Fruit fly (Drosophila melanogaster) whole organism, embryonic: ENCODE results near the gene CG32413.

Experiments
- Aef1 ChIP-seq: fragments of 200-800 bp; sonication (Bioruptor generic); IDR thresholded peaks from 3 replicates; pipeline ENCODE4 v1.3.6; 2022; ENCODE audit warnings: missing biosample characterization, missing genetic modification characterization
- Asciz ChIP-seq: fragments of 200-800 bp; sonication (Bioruptor generic); optimal IDR thresholded peaks from 2 replicates; lab custom pipeline; 2017; ENCODE audit warnings: missing biosample characterization, mild to moderate bottlenecking, missing genetic modification characterization, missing genetic modification reagents
- BtbVII ChIP-seq: fragments of 200-800 bp; sonication (Bioruptor generic); optimal IDR thresholded peaks from 3 replicates; lab custom pipeline; 2017; ENCODE audit warnings: missing biosample characterization, mild to moderate bottlenecking, missing genetic modification characterization
- CG10267 ChIP-seq: fragments of 200-800 bp; sonication (Bioruptor generic); optimal IDR thresholded peaks from 2 replicates; lab custom pipeline; 2018; ENCODE audit warnings: missing biosample characterization, mild to moderate bottlenecking, missing genetic modification characterization, moderate library complexity
- CG11695 ChIP-seq: fragments of 200-800 bp; sonication (Bioruptor generic); IDR thresholded peaks from 3 replicates; pipeline ENCODE4 v1.3.6; 2022; ENCODE audit warnings: missing biosample characterization, missing genetic modification characterization
- CG12391 ChIP-seq: fragments of 200-800 bp; sonication (Bioruptor generic); optimal IDR thresholded peaks from 3 replicates; lab custom pipeline; 2018; ENCODE audit warnings: missing biosample characterization, mild to moderate bottlenecking, missing genetic modification characterization, moderate library complexity
- CG1603 ChIP-seq: fragments of 200-800 bp; sonication (Bioruptor generic); optimal IDR thresholded peaks from 2 replicates; lab custom pipeline; 2019; ENCODE audit warnings: missing biosample characterization, mild to moderate bottlenecking, missing genetic modification characterization, moderate library complexity
- CG17359 ChIP-seq: fragments of 200-800 bp; sonication (Bioruptor generic); optimal IDR thresholded peaks from 3 replicates; lab custom pipeline; 2018; ENCODE audit warnings: missing biosample characterization, mild to moderate bottlenecking, missing genetic modification characterization, moderate library complexity
- CG17361 ChIP-seq: fragments of 200-800 bp; sonication (Bioruptor generic); IDR thresholded peaks from 3 replicates; pipeline ENCODE4 v1.3.6; 2022; ENCODE audit warnings: missing biosample characterization, missing genetic modification characterization
- CG17385 ChIP-seq: fragments of 200-800 bp; sonication (Bioruptor generic); optimal IDR thresholded peaks from 3 replicates; lab custom pipeline; 2018; ENCODE audit warnings: missing biosample characterization, mild to moderate bottlenecking, missing genetic modification characterization
- CG2199 ChIP-seq: fragments of 200-800 bp; sonication (Bioruptor generic); IDR thresholded peaks from 3 replicates; pipeline ENCODE4 v1.3.6; 2022; ENCODE audit warnings: missing biosample characterization, missing genetic modification characterization
- CG31365 ChIP-seq: fragments of 200-800 bp; sonication (Bioruptor generic); optimal IDR thresholded peaks from 2 replicates; lab custom pipeline; 2018; ENCODE audit warnings: missing biosample characterization, mild to moderate bottlenecking, missing genetic modification characterization
- CG32532 ChIP-seq: fragments of 200-800 bp; sonication (Bioruptor generic); IDR thresholded peaks from 2 replicates; pipeline ENCODE4 v1.3.6; 2022; ENCODE audit warnings: missing biosample characterization, missing genetic modification characterization
- CG32767 ChIP-seq: fragments of 200-800 bp; sonication (Bioruptor generic); IDR thresholded peaks from 2 replicates; pipeline ENCODE4 v1.3.6; 2022; ENCODE audit warnings: missing biosample characterization, missing genetic modification characterization
- CG32772 ChIP-seq: fragments of 200-800 bp; sonication (Bioruptor generic); IDR thresholded peaks from 2 replicates; pipeline ENCODE4 v1.3.6; 2022; ENCODE audit warnings: missing biosample characterization, missing genetic modification characterization
- CG4282 ChIP-seq: fragments of 200-800 bp; sonication (Bioruptor generic); optimal IDR thresholded peaks from 2 replicates; lab custom pipeline; 2016; ENCODE audit warnings: missing biosample characterization, missing genetic modification characterization
- CG43689 ChIP-seq: fragments of 200-800 bp; sonication (Bioruptor generic); IDR thresholded peaks from 2 replicates; pipeline ENCODE4 v1.3.6; 2022; ENCODE audit warnings: missing biosample characterization, missing genetic modification characterization
- CG4404 ChIP-seq: fragments of 200-800 bp; sonication (Bioruptor generic); IDR thresholded peaks from 2 replicates; pipeline ENCODE4 v1.3.6; 2022; ENCODE audit warnings: missing biosample characterization, missing genetic modification characterization
- CG4707 ChIP-seq: fragments of 200-800 bp; sonication (Bioruptor generic); optimal IDR thresholded peaks from 2 replicates; lab custom pipeline; 2018; ENCODE audit warnings: missing biosample characterization, mild to moderate bottlenecking, missing genetic modification characterization, moderate library complexity
- CG4730 ChIP-seq: fragments of 200-800 bp; sonication (Bioruptor generic); IDR thresholded peaks from 2 replicates; pipeline ENCODE4 v1.3.6; 2022; ENCODE audit warnings: missing biosample characterization, missing genetic modification characterization
- CG8089 ChIP-seq: fragments of 200-800 bp; sonication (Bioruptor generic); optimal IDR thresholded peaks from 3 replicates; lab custom pipeline; 2016; ENCODE audit warnings: missing biosample characterization, missing genetic modification characterization
- CG8388 ChIP-seq: fragments of 200-800 bp; sonication (Bioruptor generic); optimal IDR thresholded peaks from 2 replicates; lab custom pipeline; 2019; ENCODE audit warnings: missing biosample characterization, mild to moderate bottlenecking, missing genetic modification characterization, moderate library complexity
- CG9437 ChIP-seq: fragments of 200-800 bp; sonication (Bioruptor generic); optimal IDR thresholded peaks from 2 replicates; lab custom pipeline; 2018; ENCODE audit warnings: missing biosample characterization, mild to moderate bottlenecking, missing genetic modification characterization
- CG9932 ChIP-seq: fragments of 200-800 bp; sonication (Bioruptor generic); IDR thresholded peaks from 2 replicates; pipeline ENCODE4 v1.3.6; 2022; ENCODE audit warnings: missing biosample characterization, missing genetic modification characterization
- CHES-1-like ChIP-seq: fragments of 200-800 bp; sonication (Bioruptor generic); optimal IDR thresholded peaks from 2 replicates; lab custom pipeline; 2016; ENCODE audit warnings: missing biosample characterization, missing genetic modification characterization
- CTCF ChIP-seq: fragments of 200-800 bp; sonication (Bioruptor generic); optimal IDR thresholded peaks from 2 replicates; lab custom pipeline; 2017; ENCODE audit warnings: missing biosample characterization, mild to moderate bottlenecking, missing genetic modification characterization, moderate library complexity
- Dip2 ChIP-seq: fragments of 200-800 bp; sonication (Bioruptor generic); IDR thresholded peaks from 2 replicates; pipeline ENCODE4 v1.3.6; 2022; ENCODE audit warnings: missing biosample characterization, missing genetic modification characterization
- Ets65A ChIP-seq: fragments of 200-800 bp; sonication (Bioruptor generic); peaks from one replicate; lab custom pipeline; 2016; ENCODE audit warnings: missing biosample characterization, missing genetic modification characterization
- HLH54F ChIP-seq: fragments of 200-800 bp; sonication (Bioruptor generic); optimal IDR thresholded peaks from 3 replicates; lab custom pipeline; 2016; ENCODE audit warnings: missing biosample characterization, missing genetic modification characterization
- Lim3 ChIP-seq: fragments of 200-800 bp; sonication (Bioruptor generic); IDR thresholded peaks from 2 replicates; pipeline ENCODE4 v1.3.6; 2022; ENCODE audit warnings: missing biosample characterization, missing genetic modification characterization
- Myb ChIP-seq: fragments of 200-800 bp; sonication (Bioruptor generic); optimal IDR thresholded peaks from 2 replicates; lab custom pipeline; 2016; ENCODE audit warnings: missing biosample characterization, missing genetic modification characterization
- NK7.1 ChIP-seq: fragments of 200-800 bp; sonication (Bioruptor generic); optimal IDR thresholded peaks from 3 replicates; lab custom pipeline; 2016; ENCODE audit warnings: missing biosample characterization, missing genetic modification characterization
- Oaz ChIP-seq: fragments of 200-800 bp; sonication (Bioruptor generic); IDR thresholded peaks from 2 replicates; pipeline ENCODE4 v1.3.6; 2022; ENCODE audit warnings: missing biosample characterization, missing genetic modification characterization
- Pdp1 ChIP-seq, 2 experiments: fragments of 200-800 bp; sonication (Bioruptor generic); optimal IDR thresholded peaks; 3 replicates each; lab custom pipeline; 2016; ENCODE audit warnings: missing biosample characterization in 2 of 2, missing genetic modification characterization in 2 of 2, mild to moderate bottlenecking in 1 of 2, moderate library complexity in 1 of 2
- Sry-β ChIP-seq: fragments of 200-800 bp; sonication (Bioruptor generic); optimal IDR thresholded peaks from 2 replicates; lab custom pipeline; 2018; ENCODE audit warnings: missing biosample characterization, mild to moderate bottlenecking, missing genetic modification characterization, moderate library complexity
- Sry-δ ChIP-seq: fragments of 200-800 bp; sonication (Bioruptor generic); optimal IDR thresholded peaks from 2 replicates; lab custom pipeline; 2016; ENCODE audit warnings: missing biosample characterization, missing genetic modification characterization
- Vsx1 ChIP-seq: fragments of 200-800 bp; sonication (Bioruptor generic); optimal IDR thresholded peaks from 2 replicates; lab custom pipeline; 2017; ENCODE audit warnings: missing biosample characterization, mild to moderate bottlenecking, missing genetic modification characterization, missing genetic modification reagents
- abd-A ChIP-seq: fragments of 200-800 bp; sonication (Bioruptor generic); optimal IDR thresholded peaks from 3 replicates; lab custom pipeline; 2019; ENCODE audit warnings: missing biosample characterization, mild to moderate bottlenecking, missing genetic modification characterization, moderate library complexity
- btn ChIP-seq: fragments of 200-800 bp; sonication (Bioruptor generic); optimal IDR thresholded peaks from 2 replicates; lab custom pipeline; 2016; ENCODE audit warnings: missing biosample characterization, missing genetic modification characterization
- cad ChIP-seq: fragments of >200 bp; optimal IDR thresholded peaks from 2 replicates; lab custom pipeline; 2017; ENCODE audit warnings: missing biosample characterization, missing genetic modification characterization
- chinmo ChIP-seq: fragments of 200-800 bp; sonication (Bioruptor generic); IDR thresholded peaks from 4 replicates; pipeline ENCODE4 v1.3.6; 2022; ENCODE audit warnings: missing biosample characterization, missing genetic modification characterization; ENCODE audit not compliant: partially characterized antibody
- chm ChIP-seq: fragments of 200-800 bp; sonication (Bioruptor generic); IDR thresholded peaks from 2 replicates; pipeline ENCODE4 v1.3.6; 2022; ENCODE audit warnings: missing biosample characterization, missing genetic modification characterization
- ci ChIP-seq: fragments of 200-800 bp; sonication (Bioruptor generic); IDR thresholded peaks from 3 replicates; pipeline ENCODE4 v1.3.6; 2022; ENCODE audit warnings: missing biosample characterization, missing genetic modification characterization
- lilli ChIP-seq: fragments of 200-800 bp; sonication (Bioruptor generic); optimal IDR thresholded peaks from 3 replicates; lab custom pipeline; 2016; ENCODE audit warnings: missing biosample characterization, missing genetic modification characterization
- lov ChIP-seq, 2 experiments: fragments of 200-800 bp in 1 of 2; fragments of >200 bp in 1 of 2; sonication (Bioruptor generic) in 1 of 2; IDR thresholded peaks in 1 of 2; optimal IDR thresholded peaks in 1 of 2; 2 replicates in 1 of 2; 3 replicates in 1 of 2; pipeline versions ENCODE4 v1.3.6 to Lab custom; 2017 to 2022; ENCODE audit warnings: missing biosample characterization in 1 of 2, missing genetic modification characterization in 1 of 2
- p53 ChIP-seq: fragments of 200-800 bp; sonication (Bioruptor generic); optimal IDR thresholded peaks from 2 replicates; lab custom pipeline; 2016; ENCODE audit warnings: missing biosample characterization, missing genetic modification characterization
- pb ChIP-seq: fragments of 200-800 bp; sonication (Bioruptor generic); optimal IDR thresholded peaks from 3 replicates; lab custom pipeline; 2016; ENCODE audit warnings: missing biosample characterization, missing genetic modification characterization
- pfk ChIP-seq: fragments of 200-800 bp; sonication (Bioruptor generic); optimal IDR thresholded peaks from 2 replicates; lab custom pipeline; 2018; ENCODE audit warnings: missing biosample characterization, mild to moderate bottlenecking, missing genetic modification characterization, moderate library complexity
- ssp ChIP-seq: fragments of 200-800 bp; sonication (Bioruptor generic); IDR thresholded peaks from 2 replicates; pipeline ENCODE4 v1.3.6; 2022; ENCODE audit warnings: missing biosample characterization, missing genetic modification characterization
- tio ChIP-seq: fragments of 200-800 bp; sonication (Bioruptor generic); optimal IDR thresholded peaks from 2 replicates; lab custom pipeline; 2017; ENCODE audit warnings: missing biosample characterization, missing genetic modification characterization, inconsistent platforms
- tup ChIP-seq: fragments of 200-800 bp; sonication (Bioruptor generic); optimal IDR thresholded peaks from 2 replicates; lab custom pipeline; 2016; ENCODE audit warnings: missing biosample characterization, mild to moderate bottlenecking, missing genetic modification characterization, moderate library complexity
- vnd ChIP-seq: fragments of 200-800 bp; sonication (Bioruptor generic); IDR thresholded peaks from 3 replicates; pipeline ENCODE4 v1.3.6; 2022; ENCODE audit warnings: missing biosample characterization, missing genetic modification characterization; ENCODE audit not compliant: partially characterized antibody
- yki ChIP-seq: fragments of >200 bp; optimal IDR thresholded peaks from 3 replicates; lab custom pipeline; 2018

The CG32413 gene

dm6 chr3L:5927536-5927935 lies 23.7 kb upstream of the CG32413 start (continued):
- no peak for TF ChIP-seq Asciz (GFP tag; lab: Kevin White, UChicago)
- TF ChIP-seq Ets65A (GFP tag; lab: Kevin White, UChicago): no peak
- TF ChIP-seq Vsx1 (GFP tag; lab: Kevin White, UChicago): no peak
- peak; percentile 24 for TF ChIP-seq CG1603
- TF ChIP-seq CG4730 (GFP tag; lab: Robert Waterston, UW): no peak
- TF ChIP-seq CG43689: no peak
- TF ChIP-seq Aef1 (GFP tag; lab: Robert Waterston, UW): no peak
- no peak for TF ChIP-seq CG32767 (GFP tag; lab: Robert Waterston, UW)
- no peak for TF ChIP-seq CG32772 (GFP tag; lab: Robert Waterston, UW)
- no peak for TF ChIP-seq Dip2
- TF ChIP-seq Sry-β (GFP tag; lab: Kevin White, UChicago): no peak
- no peak for TF ChIP-seq CG17361 (GFP tag; lab: Robert Waterston, UW)
- peak; percentile 82 for TF ChIP-seq Myb (GFP tag; lab: Kevin White, UChicago)
- no peak for TF ChIP-seq CG17359 (tag; lab: Kevin White, UChicago)
- TF ChIP-seq CTCF (GFP tag; lab: Kevin White, UChicago): no peak
- TF ChIP-seq p53 (GFP tag; lab: Kevin White, UChicago): no peak
- TF ChIP-seq abd-A (tag; lab: Kevin White, UChicago): no peak
- no peak for TF ChIP-seq ci (GFP tag; lab: Robert Waterston, UW)
- TF ChIP-seq CG12391 (tag; lab: Kevin White, UChicago): no peak
- TF ChIP-seq CG9932 (GFP tag; lab: Robert Waterston, UW): no peak
- no peak for TF ChIP-seq CG4707
- no peak for TF ChIP-seq CG9437 (GFP tag; lab: Kevin White, UChicago)
- no peak for TF ChIP-seq BtbVII (GFP tag; lab: Kevin White, UChicago)
- no peak for TF ChIP-seq yki (lab: Kevin White, UChicago)
- TF ChIP-seq CG17385: no peak
- TF ChIP-seq CG8388: no peak
- no peak for TF ChIP-seq Sry-δ (GFP tag; lab: Kevin White, UChicago)
- no peak for TF ChIP-seq lov (optimal IDR thresholded peaks at IDR 0.05; lab: Kevin White, UChicago)
- no peak for TF ChIP-seq lov (GFP tag; IDR thresholded peaks at IDR 0.05; lab: Robert Waterston, UW)
- TF ChIP-seq CG11695 (GFP tag; lab: Robert Waterston, UW): no peak
- TF ChIP-seq CG8089 (GFP tag; lab: Kevin White, UChicago): no peak
- no peak for TF ChIP-seq CG32532
- no peak for TF ChIP-seq btn (GFP tag; lab: Kevin White, UChicago)
- TF ChIP-seq chinmo (GFP tag; lab: Robert Waterston, UW): no peak
- TF ChIP-seq CG2199 (GFP tag; lab: Robert Waterston, UW): no peak
- no peak for TF ChIP-seq lilli
- TF ChIP-seq NK7.1: no peak
- no peak for TF ChIP-seq pfk (GFP tag; lab: Kevin White, UChicago)
- no peak for TF ChIP-seq vnd (GFP tag; lab: Robert Waterston, UW)
- TF ChIP-seq tup (GFP tag; lab: Kevin White, UChicago): no peak
- TF ChIP-seq CG10267 (tag; lab: Kevin White, UChicago): no peak
- no peak for TF ChIP-seq pb (GFP tag; lab: Kevin White, UChicago)
- TF ChIP-seq HLH54F (GFP tag; lab: Kevin White, UChicago): no peak
- TF ChIP-seq chm (GFP tag; lab: Robert Waterston, UW): no peak
- TF ChIP-seq Oaz (GFP tag; lab: Robert Waterston, UW): no peak
- TF ChIP-seq tio (GFP tag; lab: Kevin White, UChicago): no peak
- TF ChIP-seq CG31365 (tag; lab: Kevin White, UChicago): no peak
- no peak for TF ChIP-seq cad
- TF ChIP-seq ssp (GFP tag; lab: Robert Waterston, UW): no peak
- no peak for TF ChIP-seq Lim3 (GFP tag; lab: Robert Waterston, UW)
- no peak for TF ChIP-seq Pdp1 (GFP tag; optimal IDR thresholded peaks at IDR 0.05; lab: Kevin White, UChicago)
- TF ChIP-seq CHES-1-like (GFP tag; lab: Kevin White, UChicago): no peak
- no peak for TF ChIP-seq CG4404 (GFP tag; lab: Robert Waterston, UW)
- TF ChIP-seq CG4282 (GFP tag; lab: Kevin White, UChicago): no peak
